Worm (Caenorhabditis elegans): Measurements from ENCODE around the gene col-89.

DNA sequence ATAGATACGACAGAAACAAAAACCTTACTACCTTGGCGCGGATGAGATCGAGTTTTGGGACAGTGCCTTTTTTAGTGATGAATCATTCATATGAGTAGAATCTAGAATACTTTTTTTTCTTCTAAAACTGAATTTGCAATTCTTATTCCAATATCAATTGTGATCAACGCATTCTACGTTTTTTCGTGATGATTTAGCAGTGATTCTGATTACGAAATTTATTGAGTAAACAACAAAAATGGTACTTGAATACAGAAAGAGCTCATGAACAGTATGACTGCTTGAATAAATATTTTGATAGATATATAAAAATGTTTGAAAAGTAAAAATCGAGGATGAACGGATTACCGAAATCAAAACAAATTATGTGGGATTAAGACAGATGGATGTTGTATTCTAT is 32.8 kb upstream of the col-89 start, which contains the start of gene him-18:
- no peak for TF ChIP-seq ama-1 (optimal IDR thresholded peaks at IDR 0.05)
- no peak for TF ChIP-seq elt-3 (tag; optimal IDR thresholded peaks at IDR 0.05)
- no peak for TF ChIP-seq nhr-47 (tag; optimal IDR thresholded peaks at IDR 0.05)
- no peak for TF ChIP-seq mep-1 (tag; optimal IDR thresholded peaks at IDR 0.05)
- no peak for TF ChIP-seq rnt-1 (tag; optimal IDR thresholded peaks at IDR 0.05)

All from whole organism, L1 larva.